Worm (Caenorhabditis elegans): Measurements from ENCODE around the gene ugt-20.

The ugt-20 gene

ce11 chrIV:6064657-6065056 lies 18.7 kb downstream of the ugt-20 start:
- no peak for TF ChIP-seq F10E7.11 (tag; optimal IDR thresholded peaks at IDR 0.05)
- no peak for TF ChIP-seq repo-1 (tag; optimal IDR thresholded peaks at IDR 0.05)
- no peak for TF ChIP-seq somi-1 (GFP tag; optimal IDR thresholded peaks at IDR 0.05)
- TF ChIP-seq aptf-3 (GFP tag; IDR thresholded peaks at IDR 0.05): no peak
- no peak for TF ChIP-seq let-607 (tag; optimal IDR thresholded peaks at IDR 0.05)
- peak; percentile 71 for TF ChIP-seq ceh-27 (GFP tag; optimal IDR thresholded peaks at IDR 0.05)

ce11 chrIV:6062078-6062477 lies 21.3 kb downstream of the ugt-20 start:
- TF ChIP-seq F37B4.10 (GFP tag; IDR thresholded peaks at IDR 0.05) (no peak), ceh-27 (GFP tag; optimal IDR thresholded peaks at IDR 0.05) (peak; percentile 28)

- TF ChIP-seq T07F8.4 (tag; optimal IDR thresholded peaks at IDR 0.05) (no peak), dpff-1 (tag; optimal IDR thresholded peaks at IDR 0.05) (no peak), somi-1 (GFP tag; optimal IDR thresholded peaks at IDR 0.05) (peak; percentile 9), gei-17 (GFP tag; optimal IDR thresholded peaks at IDR 0.05) (no peak), mes-4 (tag; optimal IDR thresholded peaks at IDR 0.05) (no peak)
Observed at ce11 chrIV:6060912-6061311, 22.5 kb downstream of the ugt-20 start.

- TF ChIP-seq aptf-3 (GFP tag; IDR thresholded peaks at IDR 0.05): no peak
- no peak for TF ChIP-seq T07F8.4 (tag; optimal IDR thresholded peaks at IDR 0.05)
- TF ChIP-seq sptf-2 (GFP tag; optimal IDR thresholded peaks at IDR 0.05): no peak
Observed at ce11 chrIV:6059702-6060101, 23.7 kb downstream of the ugt-20 start.

ce11 chrIV:6054833-6055232 lies 28.6 kb downstream of the ugt-20 start:
- TF ChIP-seq F55B11.4 (tag; optimal IDR thresholded peaks at IDR 0.05; ENCODE audit: borderline replicate concordance, insufficient read depth) (no peak), cebp-1 (GFP tag; IDR thresholded peaks at IDR 0.05) (no peak), cebp-1 (tag; optimal IDR thresholded peaks at IDR 0.05) (no peak), ama-1 (optimal IDR thresholded peaks at IDR 0.05) (no peak), ama-1 (GFP tag; optimal IDR thresholded peaks at IDR 0.05) (no peak), attf-6 (GFP tag; IDR thresholded peaks at IDR 0.05) (no peak), zim-3 (tag; optimal IDR thresholded peaks at IDR 0.05) (no peak), nhr-90 (tag; optimal IDR thresholded peaks at IDR 0.05) (no peak), K11D2.4 (GFP tag; IDR thresholded peaks at IDR 0.05) (no peak), D2030.7 (GFP tag; IDR thresholded peaks at IDR 0.05) (no peak), tbp1 (GFP tag; optimal IDR thresholded peaks at IDR 0.05) (no peak), attf-5 (GFP tag; optimal IDR thresholded peaks at IDR 0.05) (no peak), repo-1 (tag; optimal IDR thresholded peaks at IDR 0.05) (no peak), madf-10 (tag; optimal IDR thresholded peaks at IDR 0.05) (no peak), Y67H2A.10 (GFP tag; conservative IDR thresholded peaks at IDR 0.05) (no peak), ceh-58 (GFP tag; IDR thresholded peaks at IDR 0.05) (no peak), egl-18 (GFP tag; IDR thresholded peaks at IDR 0.05) (no peak), egl-44 (GFP tag; IDR thresholded peaks at IDR 0.05) (no peak), pha-4 (tag; optimal IDR thresholded peaks at IDR 0.05) (no peak), nfya-1 (tag; optimal IDR thresholded peaks at IDR 0.05; ENCODE audit: borderline replicate concordance, insufficient read depth) (no peak), T26A5.8 (tag; optimal IDR thresholded peaks at IDR 0.05) (no peak), B0261.1 (tag; optimal IDR thresholded peaks at IDR 0.05) (no peak)
